Worm (Caenorhabditis elegans): ENCODE data around the gene K09A9.6.

Gene K09A9.6

ce11 chrX:15630790-15631204 lies 53.8 kb downstream of the K09A9.6 start:
- peak; percentile 2 for TF ChIP-seq syd-9 (tag; optimal IDR thresholded peaks at IDR 0.05)
- TF ChIP-seq fkh-10 (GFP tag; optimal IDR thresholded peaks at IDR 0.05): peak; percentile 7
- TF ChIP-seq unc-55 (GFP tag; optimal IDR thresholded peaks at IDR 0.05): no peak
- TF ChIP-seq hlh-15 (tag; optimal IDR thresholded peaks at IDR 0.05): no peak
- TF ChIP-seq odd-2 (tag; optimal IDR thresholded peaks at IDR 0.05): no peak
- TF ChIP-seq ceh-14 (tag; optimal IDR thresholded peaks at IDR 0.05): peak; percentile 39
- no peak for TF ChIP-seq C08G9.2 (tag; optimal IDR thresholded peaks at IDR 0.05)
- TF ChIP-seq ets-4 (tag; optimal IDR thresholded peaks at IDR 0.05): no peak
- TF ChIP-seq zip-5 (tag; optimal IDR thresholded peaks at IDR 0.05): no peak
- no peak for TF ChIP-seq fkh-6 (tag; optimal IDR thresholded peaks at IDR 0.05)
- no peak for TF ChIP-seq ceh-9 (tag; optimal IDR thresholded peaks at IDR 0.05)
- TF ChIP-seq unc-42 (tag; optimal IDR thresholded peaks at IDR 0.05): peak; percentile 77
- 0 out of 2 replicates have a peak, but pooled peaks have one; percentile 18 for TF ChIP-seq ceh-45 (GFP tag; IDR thresholded peaks at IDR 0.05)
- TF ChIP-seq tbx-2 (tag; optimal IDR thresholded peaks at IDR 0.05): peak; percentile 44
- TF ChIP-seq pqm-1 (tag; optimal IDR thresholded peaks at IDR 0.05): no peak
- TF ChIP-seq nfya-1 (tag; optimal IDR thresholded peaks at IDR 0.05): peak; percentile 38
- no peak for TF ChIP-seq ama-1 (optimal IDR thresholded peaks at IDR 0.05)
- no peak for TF ChIP-seq pag-3 (tag; optimal IDR thresholded peaks at IDR 0.05; ENCODE audit: borderline replicate concordance)
- peak; percentile 63 for TF ChIP-seq ceh-31 (tag; optimal IDR thresholded peaks at IDR 0.05)
- no peak for TF ChIP-seq C38D4.7 (GFP tag; optimal IDR thresholded peaks at IDR 0.05)
- no peak for TF ChIP-seq fax-1 (tag; optimal IDR thresholded peaks at IDR 0.05)
- no peak for TF ChIP-seq npax-4 (tag; optimal IDR thresholded peaks at IDR 0.05)
- no peak for TF ChIP-seq ceh-22 (tag; optimal IDR thresholded peaks at IDR 0.05)
- no peak for TF ChIP-seq ttx-3 (tag; optimal IDR thresholded peaks at IDR 0.05)
- peak; percentile 28 for TF ChIP-seq sox-4 (tag; optimal IDR thresholded peaks at IDR 0.05)
- TF ChIP-seq pha-2 (tag; optimal IDR thresholded peaks at IDR 0.05): no peak
- peak; percentile 25 for TF ChIP-seq ceh-18 (tag; optimal IDR thresholded peaks at IDR 0.05)
- no peak for TF ChIP-seq pha-4 (tag; optimal IDR thresholded peaks at IDR 0.05)
- peak; percentile 4 for TF ChIP-seq F13H6.1 (tag; optimal IDR thresholded peaks at IDR 0.05)
- no peak for TF ChIP-seq hlh-13 (GFP tag; optimal IDR thresholded peaks at IDR 0.05)

- TF ChIP-seq unc-42 (tag; optimal IDR thresholded peaks at IDR 0.05) (peak; percentile 92), unc-86 (tag; optimal IDR thresholded peaks at IDR 0.05) (no peak)
These were observed 56.9 kb downstream of the K09A9.6 start for ce11 chrX:15633964-15634363.
